Fruit fly (Drosophila melanogaster): ENCODE results near the gene CG45095.

The CG45095 gene

dm6 chr3R:25054451-25055188 lies 47.7 kb upstream of the CG45095 start, which contains the start of gene CG31109 (continued):
- TF ChIP-seq mld (GFP tag; IDR thresholded peaks at IDR 0.05; ENCODE audit: partially characterized antibody) (0 out of 3 replicates have a peak, but pooled peaks have one; percentile 41), odd (GFP tag; optimal IDR thresholded peaks at IDR 0.05) (no peak), B-H2 (GFP tag; optimal IDR thresholded peaks at IDR 0.05) (peak; percentile 60), Dp (GFP tag; optimal IDR thresholded peaks at IDR 0.05) (peak; percentile 73), CG10543 (GFP tag; optimal IDR thresholded peaks at IDR 0.05) (peak; percentile 26), Myb (GFP tag; optimal IDR thresholded peaks at IDR 0.05) (peak; percentile 86)

dm6 chr3R:25056016-25056415 lies 46.3 kb upstream of the CG45095 start, which contains the start of the genes CG31111 and stac:
Gene CG31111 (minus strand): TSS chr3R:25056177.
Gene stac (plus strand): TSS chr3R:25056286.
- no peak for TF ChIP-seq CG12391 (tag; optimal IDR thresholded peaks at IDR 0.05)
- no peak for TF ChIP-seq bigmax (GFP tag; optimal IDR thresholded peaks at IDR 0.05)
- peak; percentile 66 for TF ChIP-seq Dref (GFP tag; IDR thresholded peaks at IDR 0.05)
- peak; percentile 17 for TF ChIP-seq CG14710 (tag; optimal IDR thresholded peaks at IDR 0.05)
- TF ChIP-seq jing (GFP tag; optimal IDR thresholded peaks at IDR 0.05) = no peak
- TF ChIP-seq CG4854 (GFP tag; optimal IDR thresholded peaks at IDR 0.05) = no peak
- TF ChIP-seq sr (GFP tag; IDR thresholded peaks at IDR 0.05) = no peak
- TF ChIP-seq abd-A (tag; optimal IDR thresholded peaks at IDR 0.05) = no peak
- TF ChIP-seq Oaz (GFP tag; IDR thresholded peaks at IDR 0.05) = no peak
- TF ChIP-seq CoRest (tag; optimal IDR thresholded peaks at IDR 0.05) = no peak
- peak; percentile 49 for TF ChIP-seq gfzf (GFP tag; optimal IDR thresholded peaks at IDR 0.05)
- TF ChIP-seq dimm (GFP tag; IDR thresholded peaks at IDR 0.05) = no peak
- no peak for TF ChIP-seq H15 (GFP tag; IDR thresholded peaks at IDR 0.05)
- TF ChIP-seq unc-4 (GFP tag; IDR thresholded peaks at IDR 0.05; ENCODE audit: partially characterized antibody) = 0 out of 2 replicates have a peak, but pooled peaks have one; percentile 22
- TF ChIP-seq gcm2 (GFP tag; optimal IDR thresholded peaks at IDR 0.05) = no peak
- TF ChIP-seq ab (GFP tag; optimal IDR thresholded peaks at IDR 0.05) = no peak
- TF ChIP-seq CG10366 (GFP tag; IDR thresholded peaks at IDR 0.05) = no peak
- TF ChIP-seq Gug (GFP tag; IDR thresholded peaks at IDR 0.05) = no peak
- no peak for TF ChIP-seq H2.0 (GFP tag; IDR thresholded peaks at IDR 0.05)
- no peak for TF ChIP-seq CG11398 (GFP tag; optimal IDR thresholded peaks at IDR 0.05)
- peak in 1 of 2 experiments; percentile 0 for TF ChIP-seq Pdp1 (GFP tag; optimal IDR thresholded peaks at IDR 0.05)
- no peak for TF ChIP-seq Trl (optimal IDR thresholded peaks at IDR 0.05)
- TF ChIP-seq Trl (GFP tag; optimal IDR thresholded peaks at IDR 0.05) = no peak
- no peak for TF ChIP-seq Ptx1 (GFP tag; IDR thresholded peaks at IDR 0.05)
- no peak for TF ChIP-seq nerfin-1 (tag; optimal IDR thresholded peaks at IDR 0.05)
- TF ChIP-seq mam (GFP tag; optimal IDR thresholded peaks at IDR 0.05) = no peak
- TF ChIP-seq vvl (GFP tag; IDR thresholded peaks at IDR 0.05) = no peak
- TF ChIP-seq pzg (GFP tag; optimal IDR thresholded peaks at IDR 0.05) = peak; percentile 44
- TF ChIP-seq CG12659 (GFP tag; optimal IDR thresholded peaks at IDR 0.05) = peak; percentile 31
- no peak for TF ChIP-seq CG34422 (GFP tag; IDR thresholded peaks at IDR 0.05)
- TF ChIP-seq CG12219 (GFP tag; optimal IDR thresholded peaks at IDR 0.05) = no peak
- TF ChIP-seq CG6272 (GFP tag; IDR thresholded peaks at IDR 0.05) = no peak
- peak; percentile 65 for TF ChIP-seq MBD-R2 (GFP tag; IDR thresholded peaks at IDR 0.05)
- TF ChIP-seq pros (GFP tag; optimal IDR thresholded peaks at IDR 0.05) = no peak
- peak; percentile 5 for TF ChIP-seq CG2712 (tag; optimal IDR thresholded peaks at IDR 0.05)
- TF ChIP-seq lbe (GFP tag; optimal IDR thresholded peaks at IDR 0.05) = peak; percentile 49
- no peak for TF ChIP-seq otp (GFP tag; IDR thresholded peaks at IDR 0.05)
- TF ChIP-seq Med (GFP tag) = peak; percentile 61
- TF ChIP-seq HHEX (GFP tag; optimal IDR thresholded peaks at IDR 0.05) = no peak
- TF ChIP-seq odd (GFP tag; optimal IDR thresholded peaks at IDR 0.05) = peak; percentile 18
- TF ChIP-seq tll (GFP tag; optimal IDR thresholded peaks at IDR 0.05) = no peak
- TF ChIP-seq amos (GFP tag; IDR thresholded peaks at IDR 0.05; ENCODE audit: partially characterized antibody) = peak; percentile 7; the same call in 1 of the 2 replicates
- no peak for TF ChIP-seq eve (GFP tag; optimal IDR thresholded peaks at IDR 0.05)

Measured in whole organism, embryonic.